Worm (Caenorhabditis elegans) whole organism, L1 larva: ENCODE data around the gene cpr-1.

Experiments
- C04F5.9 ChIP-seq: sonication (generic microtip); optimal IDR thresholded peaks from 2 replicates; lab custom pipeline; 2016; ENCODE audit warnings: missing genetic modification characterization, missing compliant biosample characterization
- C16A3.4 ChIP-seq: fragments of 150-350 bp; optimal IDR thresholded peaks from 2 replicates; lab custom pipeline; 2014; ENCODE audit warnings: missing biosample characterization, missing genetic modification characterization
- C34B4.2 ChIP-seq: sonication (generic microtip); optimal IDR thresholded peaks from 2 replicates; lab custom pipeline; 2017; ENCODE audit warnings: mild to moderate bottlenecking, missing genetic modification characterization, missing compliant biosample characterization
- F16B12.6 ChIP-seq: fragments of 150-350 bp; optimal IDR thresholded peaks from 2 replicates; lab custom pipeline; 2014; ENCODE audit warnings: missing biosample characterization, missing genetic modification characterization
- aly-2 ChIP-seq: fragments of 150-350 bp; optimal IDR thresholded peaks from 2 replicates; lab custom pipeline; 2014; ENCODE audit warnings: missing biosample characterization, missing genetic modification characterization
- ama-1 ChIP-seq: fragments of 150-350 bp; optimal IDR thresholded peaks from 2 replicates; lab custom pipeline; 2014
- ceh-63 ChIP-seq: fragments of 200-800 bp; sonication (Bioruptor generic); optimal IDR thresholded peaks from 2 replicates; lab custom pipeline; 2018; ENCODE audit warnings: mild to moderate bottlenecking, missing genetic modification characterization, missing compliant biosample characterization
- ceh-8 ChIP-seq: fragments of 200-800 bp; sonication (Bioruptor generic); optimal IDR thresholded peaks from 2 replicates; lab custom pipeline; 2018; ENCODE audit warnings: mild to moderate bottlenecking, missing genetic modification characterization, moderate library complexity, missing compliant biosample characterization
- ceh-82 ChIP-seq, 3 experiments: fragments of 150-350 bp in 1 of 3; sonication (generic microtip) in 2 of 3; optimal IDR thresholded peaks; 2 replicates each; lab custom pipeline; 2014 to 2017; ENCODE audit warnings: missing biosample characterization in 3 of 3, missing genetic modification characterization in 3 of 3
- ces-1 ChIP-seq: fragments of 150-350 bp; optimal IDR thresholded peaks from 2 replicates; lab custom pipeline; 2014; ENCODE audit warnings: missing biosample characterization, missing genetic modification reagents, missing genetic modification characterization
- dpl-1 ChIP-seq, 3 experiments: fragments of 150-350 bp in 2 of 3; sonication (generic microtip) in 1 of 3; optimal IDR thresholded peaks; 2 replicates each; lab custom pipeline; 2014 to 2017; ENCODE audit warnings: missing biosample characterization in 3 of 3, missing genetic modification characterization in 3 of 3, missing genetic modification reagents in 3 of 3
- dsc-1 ChIP-seq: sonication (generic microtip); optimal IDR thresholded peaks from 2 replicates; lab custom pipeline; 2016; ENCODE audit warnings: mild to moderate bottlenecking, missing genetic modification characterization, missing compliant biosample characterization
- efl-3 ChIP-seq: fragments of 200-800 bp; sonication (Bioruptor generic); optimal IDR thresholded peaks from 2 replicates; lab custom pipeline; 2018; ENCODE audit warnings: mild to moderate bottlenecking, missing genetic modification characterization, missing compliant biosample characterization
- egl-27 ChIP-seq, 2 experiments: fragments of 150-350 bp in 1 of 2; sonication (generic microtip); optimal IDR thresholded peaks; 3 replicates each; lab custom pipeline; 2017 to 2018; ENCODE audit warnings: missing biosample characterization in 2 of 2, missing genetic modification characterization in 2 of 2, missing genetic modification reagents in 2 of 2
- fkh-10 ChIP-seq: sonication (generic microtip); optimal IDR thresholded peaks from 2 replicates; lab custom pipeline; 2017; ENCODE audit warnings: missing biosample characterization, missing genetic modification reagents, missing genetic modification characterization
- fkh-4 ChIP-seq: sonication (generic microtip); optimal IDR thresholded peaks from 2 replicates; lab custom pipeline; 2016; ENCODE audit warnings: missing compliant biosample characterization, missing genetic modification characterization, borderline replicate concordance
- fos-1 ChIP-seq: fragments of 150-350 bp; optimal IDR thresholded peaks from 2 replicates; lab custom pipeline; 2014; ENCODE audit warnings: missing biosample characterization, missing genetic modification characterization
- hlh-17 ChIP-seq: fragments of 200-800 bp; sonication (Bioruptor generic); optimal IDR thresholded peaks from 2 replicates; lab custom pipeline; 2018; ENCODE audit warnings: missing genetic modification characterization, mild to moderate bottlenecking, missing compliant biosample characterization, moderate library complexity, borderline replicate concordance
- hpl-2 ChIP-seq: fragments of 150-350 bp; optimal IDR thresholded peaks from 2 replicates; lab custom pipeline; 2014; ENCODE audit warnings: missing biosample characterization, missing genetic modification reagents, missing genetic modification characterization
- isw-1 ChIP-seq: fragments of 200-800 bp; sonication (Bioruptor generic); IDR thresholded peaks from 2 replicates; pipeline ENCODE4 v1.3.6; 2022; ENCODE audit warnings: missing genetic modification characterization, missing compliant biosample characterization
- jun-1 ChIP-seq: fragments of 150-350 bp; optimal IDR thresholded peaks from 2 replicates; lab custom pipeline; 2014; ENCODE audit warnings: missing biosample characterization, missing genetic modification reagents, missing genetic modification characterization
- lin-15B ChIP-seq: fragments of 150-350 bp; sonication (generic microtip); optimal IDR thresholded peaks from 3 replicates; lab custom pipeline; 2014; ENCODE audit warnings: missing biosample characterization, missing genetic modification characterization
- lin-35 ChIP-seq, 2 experiments: fragments of 150-350 bp; optimal IDR thresholded peaks; 2 replicates each; lab custom pipeline; 2014; ENCODE audit warnings: missing biosample characterization in 2 of 2, missing genetic modification characterization in 2 of 2, missing genetic modification reagents in 2 of 2
- lir-3 ChIP-seq: sonication (generic microtip); optimal IDR thresholded peaks from 2 replicates; lab custom pipeline; 2016; ENCODE audit warnings: mild to moderate bottlenecking, missing genetic modification characterization, moderate library complexity, missing compliant biosample characterization; ENCODE audit not compliant: poor library complexity
- lsy-2 ChIP-seq, 2 experiments: fragments of 150-350 bp; optimal IDR thresholded peaks; 2 replicates each; lab custom pipeline; 2014; ENCODE audit warnings: missing biosample characterization in 2 of 2, missing genetic modification characterization in 2 of 2
- mab-9 ChIP-seq: fragments of 200-800 bp; sonication (Bioruptor generic); IDR thresholded peaks from 2 replicates; pipeline ENCODE4 v1.3.6; 2022; ENCODE audit warnings: missing genetic modification reagents, missing genetic modification characterization, missing compliant biosample characterization
- mef-2 ChIP-seq: fragments of 150-350 bp; optimal IDR thresholded peaks from 2 replicates; lab custom pipeline; 2014; ENCODE audit warnings: missing biosample characterization, missing genetic modification characterization
- mep-1 ChIP-seq: fragments of 150-350 bp; optimal IDR thresholded peaks from 2 replicates; lab custom pipeline; 2014; ENCODE audit warnings: missing biosample characterization, missing genetic modification characterization
- nhr-12 ChIP-seq: sonication (generic microtip); optimal IDR thresholded peaks from 2 replicates; lab custom pipeline; 2017; ENCODE audit warnings: missing biosample characterization, missing genetic modification characterization
- nhr-19 ChIP-seq: fragments of 200-800 bp; sonication (Bioruptor generic); conservative IDR thresholded peaks from 2 replicates; pipeline ENCODE4 v1.3.6; 2022; ENCODE audit warnings: missing genetic modification characterization, missing compliant biosample characterization
- nhr-237 ChIP-seq: fragments of 150-350 bp; optimal IDR thresholded peaks from 2 replicates; lab custom pipeline; 2014; ENCODE audit warnings: missing biosample characterization, missing genetic modification characterization
- nhr-28 ChIP-seq: fragments of 150-350 bp; optimal IDR thresholded peaks from 2 replicates; lab custom pipeline; 2014; ENCODE audit warnings: missing biosample characterization, missing genetic modification characterization
- nhr-71 ChIP-seq: sonication (generic microtip); optimal IDR thresholded peaks from 2 replicates; lab custom pipeline; 2016; ENCODE audit warnings: mild to moderate bottlenecking, missing genetic modification characterization, moderate library complexity, missing compliant biosample characterization
- nhr-76 ChIP-seq: sonication (generic microtip); optimal IDR thresholded peaks from 2 replicates; lab custom pipeline; 2017; ENCODE audit warnings: missing biosample characterization, missing genetic modification characterization
- nhr-84 ChIP-seq: sonication (generic microtip); optimal IDR thresholded peaks from 2 replicates; lab custom pipeline; 2017; ENCODE audit warnings: missing biosample characterization, missing genetic modification characterization
- pag-3 ChIP-seq: sonication (generic microtip); optimal IDR thresholded peaks from 2 replicates; lab custom pipeline; 2017; ENCODE audit warnings: missing genetic modification characterization, mild to moderate bottlenecking, missing compliant biosample characterization, antibody characterized with exemption, borderline replicate concordance; ENCODE audit not compliant: insufficient read depth
- pqm-1 ChIP-seq: sonication (generic microtip); optimal IDR thresholded peaks from 3 replicates; lab custom pipeline; 2017; ENCODE audit warnings: missing biosample characterization, missing genetic modification characterization
- rnt-1 ChIP-seq: sonication (generic microtip); optimal IDR thresholded peaks from 2 replicates; lab custom pipeline; 2016; ENCODE audit warnings: mild to moderate bottlenecking, missing genetic modification characterization, moderate library complexity, missing compliant biosample characterization
- skn-1 ChIP-seq: fragments of 150-350 bp; optimal IDR thresholded peaks from 2 replicates; lab custom pipeline; 2014; ENCODE audit warnings: missing biosample characterization, missing genetic modification characterization
- snu-23 ChIP-seq: sonication (generic microtip); optimal IDR thresholded peaks from 2 replicates; lab custom pipeline; 2016; ENCODE audit warnings: missing genetic modification characterization, missing compliant biosample characterization
- sptf-1 ChIP-seq: fragments of 150-350 bp; optimal IDR thresholded peaks from 2 replicates; lab custom pipeline; 2014; ENCODE audit warnings: missing biosample characterization, missing genetic modification characterization
- swsn-7 ChIP-seq: sonication (generic microtip); optimal IDR thresholded peaks from 2 replicates; lab custom pipeline; 2016; ENCODE audit warnings: missing genetic modification characterization, missing compliant biosample characterization
- tbx-2 ChIP-seq: sonication (generic microtip); optimal IDR thresholded peaks from 2 replicates; lab custom pipeline; 2016; ENCODE audit warnings: missing genetic modification characterization, missing compliant biosample characterization
- unc-30 ChIP-seq: sonication (generic microtip); optimal IDR thresholded peaks from 2 replicates; lab custom pipeline; 2017; ENCODE audit warnings: missing biosample characterization, missing genetic modification characterization
- unc-62 ChIP-seq: fragments of 150-350 bp; optimal IDR thresholded peaks from 2 replicates; lab custom pipeline; 2014; ENCODE audit warnings: missing biosample characterization, missing genetic modification reagents, missing genetic modification characterization
- vab-15 ChIP-seq: sonication (generic microtip); optimal IDR thresholded peaks from 2 replicates; lab custom pipeline; 2017; ENCODE audit warnings: missing genotype, mild to moderate bottlenecking, missing genetic modification characterization, missing compliant biosample characterization
- xbp-1 ChIP-seq: sonication (generic microtip); optimal IDR thresholded peaks from 2 replicates; lab custom pipeline; 2016; ENCODE audit warnings: missing genetic modification characterization, missing compliant biosample characterization
- zip-4 ChIP-seq: fragments of 200-800 bp; sonication (Bioruptor generic); optimal IDR thresholded peaks from 2 replicates; lab custom pipeline; 2018; ENCODE audit warnings: mild to moderate bottlenecking, missing genetic modification characterization, moderate library complexity, missing compliant biosample characterization

cpr-1 gene

DNA sequence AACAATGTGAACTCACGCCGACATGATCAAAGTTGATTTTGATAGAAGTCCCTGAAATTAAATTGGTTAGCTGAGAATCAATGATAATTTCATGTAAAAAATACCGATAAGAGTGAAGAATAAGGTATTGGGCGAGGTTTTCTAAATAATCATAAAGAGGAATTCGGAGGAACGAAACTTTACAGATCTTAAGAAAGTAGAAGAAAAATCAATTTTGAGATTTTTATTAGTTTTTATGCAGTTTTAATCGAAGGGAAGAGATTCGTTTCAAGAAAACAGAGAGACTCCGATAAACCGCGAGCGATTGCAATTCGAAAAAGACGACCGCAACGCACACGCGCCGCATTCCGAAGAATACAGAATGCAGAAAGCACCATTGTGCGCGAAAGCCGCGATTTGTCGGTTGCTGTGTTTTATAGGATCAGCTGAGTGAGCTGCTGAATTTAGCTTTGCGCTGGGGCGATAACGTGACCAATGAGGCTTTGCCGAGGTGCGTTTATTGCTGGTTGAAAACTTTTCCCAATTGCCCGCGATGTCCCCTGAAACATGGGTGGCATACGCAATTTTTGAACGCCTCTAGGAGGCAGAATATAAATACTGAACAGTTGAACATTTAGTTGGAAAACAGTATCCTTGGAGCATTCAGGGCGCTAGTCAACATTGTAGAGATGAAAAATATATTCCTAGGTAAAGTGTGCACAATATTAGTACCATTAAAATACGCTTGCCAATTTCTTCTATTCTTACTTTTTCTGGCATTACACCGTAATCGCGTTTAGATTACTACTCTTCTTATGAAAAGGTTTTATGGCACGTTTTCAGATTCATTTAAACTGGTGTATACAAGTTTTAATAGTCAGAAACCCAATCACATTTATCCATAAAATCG, 4.6 kb downstream of the cpr-1 start, which contains the start of gene snr-4 (continued):
- TF ChIP-seq mef-2 (tag; lab: Kevin White, UChicago) (peak; percentile 36), C34B4.2 (tag; lab: Kevin White, UChicago) (peak; percentile 23), rnt-1 (tag; lab: Kevin White, UChicago) (peak; percentile 97), pag-3 (tag; lab: Kevin White, UChicago) (peak; percentile 36), mab-9 (GFP tag; lab: Robert Waterston, UW) (peak; percentile 95), fkh-4 (tag; lab: Kevin White, UChicago) (peak; percentile 69), sptf-1 (no peak), swsn-7 (tag; lab: Kevin White, UChicago) (peak; percentile 97), zip-4 (GFP tag; lab: Kevin White, UChicago) (peak; percentile 88), nhr-19 (GFP tag; lab: Robert Waterston, UW) (peak; percentile 98), efl-3 (GFP tag; lab: Kevin White, UChicago) (peak; percentile 68), hpl-2 (GFP tag; lab: Kevin White, UChicago) (peak; percentile 87), mep-1 (peak; percentile 84), ama-1 (peak; percentile 94), egl-27 (tag; optimal IDR thresholded peaks at IDR 0.05; lab: Kevin White, UChicago) (peak in 1 of 2 experiments; percentile 76), lin-35 (GFP tag; optimal IDR thresholded peaks at IDR 0.05; lab: Kevin White, UChicago) (peak; percentile 85 to 90), snu-23 (peak; percentile 97)

DNA sequence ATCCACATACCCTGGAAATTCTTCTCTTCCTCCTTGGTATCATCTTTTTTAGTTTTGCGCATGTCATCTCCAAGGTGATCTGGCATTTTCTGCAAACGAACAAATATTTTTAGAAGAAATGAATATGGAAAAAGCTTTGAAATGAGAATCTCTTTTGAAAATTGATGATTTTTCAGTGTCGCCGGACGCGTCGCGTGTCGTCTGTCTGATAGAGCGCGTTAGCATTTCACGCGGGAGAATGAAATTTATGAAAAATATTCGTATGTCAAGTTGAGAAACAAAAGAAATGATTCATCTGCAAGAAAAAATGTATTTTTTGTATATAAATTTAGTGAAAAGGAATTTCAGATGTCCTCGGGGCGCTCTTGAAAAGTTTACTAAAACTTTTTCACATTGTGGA, 7.0 kb downstream of the cpr-1 start, which contains the start of gene rpt-1:
Gene rpt-1, minus strand, starts transcription at position 89 of the 400 bp plus-strand sequence.
- no peak for TF ChIP-seq pqm-1 (tag; lab: Kevin White, UChicago)
- TF ChIP-seq dpl-1 (GFP tag; optimal IDR thresholded peaks at IDR 0.05; lab: Kevin White, UChicago) = peak; percentile 85 to 95 (median 91)
- no peak for TF ChIP-seq ceh-8
- TF ChIP-seq C34B4.2 (tag; lab: Kevin White, UChicago) = no peak
- peak; percentile 73 for TF ChIP-seq C16A3.4
- TF ChIP-seq fos-1 = peak; percentile 47
- TF ChIP-seq nhr-84 (tag; lab: Kevin White, UChicago) = no peak
- no peak for TF ChIP-seq ces-1 (GFP tag; lab: Kevin White, UChicago)
- no peak for TF ChIP-seq vab-15 (tag; lab: Kevin White, UChicago)
- TF ChIP-seq skn-1 = peak; percentile 99
- TF ChIP-seq unc-62 (GFP tag; lab: Kevin White, UChicago) = no peak
- no peak for TF ChIP-seq hlh-17
- no peak for TF ChIP-seq mab-9 (GFP tag; lab: Robert Waterston, UW)
- peak; percentile 55 for TF ChIP-seq xbp-1 (tag; lab: Kevin White, UChicago)
- no peak for TF ChIP-seq sptf-1
- TF ChIP-seq tbx-2 = peak; percentile 60
- TF ChIP-seq nhr-28 = no peak
- TF ChIP-seq unc-30 (tag; lab: Kevin White, UChicago) = no peak
- no peak for TF ChIP-seq C04F5.9
- TF ChIP-seq nhr-76 = no peak
- TF ChIP-seq swsn-7 (tag; lab: Kevin White, UChicago) = peak; percentile 51
- TF ChIP-seq aly-2 (tag; lab: Kevin White, UChicago) = peak; percentile 21
- TF ChIP-seq lin-15B = peak; percentile 83
- peak; percentile 52 for TF ChIP-seq isw-1 (GFP tag; lab: Robert Waterston, UW)
- TF ChIP-seq hpl-2 (GFP tag; lab: Kevin White, UChicago) = no peak
- peak; percentile 41 to 76 (median 71) for TF ChIP-seq ceh-82 (tag; optimal IDR thresholded peaks at IDR 0.05; lab: Kevin White, UChicago)
- no peak for TF ChIP-seq mef-2 (tag; lab: Kevin White, UChicago)
- peak; percentile 69 for TF ChIP-seq nhr-71
- TF ChIP-seq fkh-10 (GFP tag; lab: Kevin White, UChicago) = no peak
- TF ChIP-seq lin-35 (GFP tag; optimal IDR thresholded peaks at IDR 0.05; lab: Kevin White, UChicago) = peak; percentile 91 to 97
- no peak for TF ChIP-seq efl-3 (GFP tag; lab: Kevin White, UChicago)
- no peak for TF ChIP-seq nhr-12 (tag; lab: Kevin White, UChicago)
- no peak for TF ChIP-seq fkh-4 (tag; lab: Kevin White, UChicago)
- TF ChIP-seq nhr-237 (tag; lab: Kevin White, UChicago) = no peak
- peak; percentile 32 for TF ChIP-seq dsc-1
- TF ChIP-seq F16B12.6 (tag; lab: Kevin White, UChicago) = peak; percentile 55
- peak; percentile 66 to 88 for TF ChIP-seq lsy-2 (tag; optimal IDR thresholded peaks at IDR 0.05; lab: Kevin White, UChicago)
- peak; percentile 1 for TF ChIP-seq jun-1
- no peak for TF ChIP-seq ceh-63 (GFP tag; lab: Kevin White, UChicago)
- no peak for TF ChIP-seq lir-3 (tag; lab: Kevin White, UChicago)
